Fruit fly (Drosophila melanogaster): ENCODE results near the gene DEF8.

- peak in 1 of 2 experiments; percentile 48 for TF ChIP-seq CTCF (optimal IDR thresholded peaks at IDR 0.05)
- no peak for TF ChIP-seq CG8478 (optimal IDR thresholded peaks at IDR 0.05)
Measured at dm6 chr3L:12124975-12125374, 7.0 kb upstream of the DEF8 start, which contains the start of gene yps.

Measured in S2 (cell line).